Fruit fly (Drosophila melanogaster): ENCODE measurements around the gene Gyf.

The Gyf gene

DNA sequence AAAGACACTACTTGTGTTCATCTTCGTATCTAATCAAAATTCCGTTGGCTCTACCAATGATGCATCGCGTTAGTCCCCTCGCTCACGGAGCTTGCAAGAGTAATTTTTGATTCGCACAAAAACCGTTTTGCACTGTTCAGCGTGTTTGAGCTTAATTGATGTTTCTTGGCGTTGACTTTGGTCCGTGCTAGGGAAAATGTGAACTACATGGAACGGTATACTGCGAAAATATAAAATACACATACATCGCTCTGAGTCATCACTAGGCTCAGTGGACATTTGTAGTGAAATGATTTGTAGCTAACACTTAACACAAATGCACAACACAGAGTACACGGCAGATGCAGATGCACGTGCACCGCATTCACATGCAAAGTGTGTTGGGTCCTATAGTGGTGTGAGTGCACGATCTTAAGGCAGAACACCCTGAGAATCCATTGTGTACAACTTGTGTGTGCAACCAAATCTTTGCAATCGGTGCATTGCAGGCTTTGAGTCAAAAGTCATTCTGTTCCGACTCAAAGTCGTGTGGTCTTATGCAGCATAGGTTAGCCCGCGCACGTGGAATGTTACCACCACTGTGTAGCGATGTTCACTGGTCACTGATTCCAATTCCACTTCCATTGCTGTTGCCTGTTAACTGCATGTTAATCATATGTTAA lies 32.9 kb downstream of the Gyf start, which contains the start of gene Sox102F:
Sox102F (minus strand) TSS at position 604 of the 662 bp plus-strand sequence.
- no peak for TF ChIP-seq dac (GFP tag; optimal IDR thresholded peaks at IDR 0.05)
- TF ChIP-seq CG11902 (GFP tag; optimal IDR thresholded peaks at IDR 0.05): no peak
- TF ChIP-seq pdm3 (GFP tag; optimal IDR thresholded peaks at IDR 0.05): no peak
- no peak for TF ChIP-seq CG6792 (GFP tag; optimal IDR thresholded peaks at IDR 0.05)
- TF ChIP-seq OdsH (GFP tag; optimal IDR thresholded peaks at IDR 0.05): no peak
- peak in 1 of 2 experiments; percentile 8 for TF ChIP-seq ss (GFP tag; optimal IDR thresholded peaks at IDR 0.05)
- no peak for TF ChIP-seq CG10631 (GFP tag; optimal IDR thresholded peaks at IDR 0.05)
- TF ChIP-seq CG16779 (tag; optimal IDR thresholded peaks at IDR 0.05): no peak
- TF ChIP-seq CG15336 (GFP tag; IDR thresholded peaks at IDR 0.05): no peak
- TF ChIP-seq CG34406 (GFP tag; optimal IDR thresholded peaks at IDR 0.05): no peak
- no peak for TF ChIP-seq CG6276 (GFP tag; optimal IDR thresholded peaks at IDR 0.05)
- TF ChIP-seq Eip78C (GFP tag): peak; percentile 55

DNA sequence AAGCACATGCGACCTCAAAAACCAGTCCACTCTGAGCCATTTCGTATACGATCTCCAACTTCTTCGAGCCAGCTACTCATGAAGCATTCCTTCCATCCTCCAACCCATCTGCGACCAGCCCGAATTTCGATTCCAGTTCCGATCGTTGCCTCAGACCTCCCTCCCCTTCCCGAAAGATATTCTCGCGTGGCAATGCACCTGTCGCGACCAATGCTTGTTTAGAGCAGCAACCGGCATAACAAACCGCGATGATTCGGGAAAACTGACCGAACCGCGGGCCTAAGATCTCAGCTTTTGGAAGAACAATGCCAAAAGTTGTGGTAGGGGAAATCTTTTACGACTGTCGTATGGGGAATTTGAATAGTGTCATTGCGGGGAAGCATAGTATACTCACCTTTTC lies 33.8 kb downstream of the Gyf start:
- TF ChIP-seq Smox (GFP tag; optimal IDR thresholded peaks at IDR 0.05) (no peak), OdsH (GFP tag; optimal IDR thresholded peaks at IDR 0.05) (no peak), Eip93F (GFP tag; optimal IDR thresholded peaks at IDR 0.05) (no peak), CG15336 (GFP tag; IDR thresholded peaks at IDR 0.05) (no peak), CG4318 (GFP tag; optimal IDR thresholded peaks at IDR 0.05) (no peak), CG8632 (GFP tag; optimal IDR thresholded peaks at IDR 0.05) (no peak), dac (GFP tag; optimal IDR thresholded peaks at IDR 0.05) (no peak), Gug (GFP tag; IDR thresholded peaks at IDR 0.05) (no peak), CG6163 (GFP tag; IDR thresholded peaks at IDR 0.05) (0 out of 3 replicates have a peak, but pooled peaks have one; percentile 13), Blimp-1 (GFP tag; optimal IDR thresholded peaks at IDR 0.05) (no peak), ss (GFP tag; optimal IDR thresholded peaks at IDR 0.05) (peak in 1 of 2 experiments; percentile 13), CG16779 (tag; optimal IDR thresholded peaks at IDR 0.05) (no peak), CG6854 (GFP tag; optimal IDR thresholded peaks at IDR 0.05) (no peak), dsx (GFP tag; optimal IDR thresholded peaks at IDR 0.05; ENCODE audit: poor library complexity, severe bottlenecking) (peak; percentile 25), CG34406 (GFP tag; optimal IDR thresholded peaks at IDR 0.05) (no peak), CG11902 (GFP tag; optimal IDR thresholded peaks at IDR 0.05) (no peak), Sox102F (GFP tag; optimal IDR thresholded peaks at IDR 0.05) (peak; percentile 30), cyc (GFP tag; optimal IDR thresholded peaks at IDR 0.05) (no peak), achi (GFP tag; optimal IDR thresholded peaks at IDR 0.05) (no peak), CG8319 (GFP tag; optimal IDR thresholded peaks at IDR 0.05) (no peak), Sox14 (GFP tag; optimal IDR thresholded peaks at IDR 0.05) (no peak), esn (GFP tag; optimal IDR thresholded peaks at IDR 0.05) (no peak), Eip78C (GFP tag) (peak; percentile 6), CG3919 (GFP tag; optimal IDR thresholded peaks at IDR 0.05) (no peak), Lpt (GFP tag; optimal IDR thresholded peaks at IDR 0.05) (peak; percentile 23)

DNA sequence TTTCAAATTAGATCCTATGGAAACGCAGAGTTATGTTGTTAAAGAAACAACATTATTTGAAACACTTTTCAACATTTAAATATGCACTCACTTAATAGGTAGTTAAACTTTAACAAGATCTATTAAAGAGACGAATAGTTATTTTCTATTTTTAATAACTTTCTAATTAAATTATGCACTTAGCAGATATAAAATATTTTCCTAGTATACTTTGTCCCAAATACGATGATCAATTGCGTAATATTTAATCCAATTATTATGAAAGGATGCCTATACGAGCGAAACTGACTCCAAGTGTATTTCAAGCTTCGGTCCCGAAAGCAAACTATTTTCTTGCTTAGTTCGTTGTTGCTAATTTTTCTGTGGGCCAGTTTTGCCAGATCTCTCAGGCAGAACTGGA lies 35.0 kb downstream of the Gyf start:
- TF ChIP-seq net (GFP tag; optimal IDR thresholded peaks at IDR 0.05) (no peak), CG6808 (GFP tag; optimal IDR thresholded peaks at IDR 0.05) (peak; percentile 17), CG32006 (GFP tag; optimal IDR thresholded peaks at IDR 0.05) (peak; percentile 65), acj6 (GFP tag; optimal IDR thresholded peaks at IDR 0.05) (peak; percentile 9), CG10631 (GFP tag; optimal IDR thresholded peaks at IDR 0.05) (peak; percentile 16), CG3919 (GFP tag; optimal IDR thresholded peaks at IDR 0.05) (peak; percentile 9), ss (GFP tag; optimal IDR thresholded peaks at IDR 0.05) (peak in 1 of 2 experiments; percentile 23), Ets96B (tag; optimal IDR thresholded peaks at IDR 0.05) (peak; percentile 11), CG16779 (tag; optimal IDR thresholded peaks at IDR 0.05) (no peak), Blimp-1 (GFP tag; optimal IDR thresholded peaks at IDR 0.05) (no peak), Hr4 (GFP tag; optimal IDR thresholded peaks at IDR 0.05) (peak; percentile 55), CG15336 (GFP tag; IDR thresholded peaks at IDR 0.05) (peak; percentile 18; the same call in 1 of the 2 replicates), achi (GFP tag; optimal IDR thresholded peaks at IDR 0.05) (no peak), CG3032 (tag; optimal IDR thresholded peaks at IDR 0.05) (peak; percentile 38), vri (GFP tag; optimal IDR thresholded peaks at IDR 0.05) (no peak), fd59A (GFP tag; optimal IDR thresholded peaks at IDR 0.05) (peak; percentile 9), Eip78C (GFP tag) (peak; percentile 90), CG8632 (GFP tag; optimal IDR thresholded peaks at IDR 0.05) (no peak), Gug (GFP tag; IDR thresholded peaks at IDR 0.05) (no peak), CG4318 (GFP tag; optimal IDR thresholded peaks at IDR 0.05) (peak; percentile 52), CG8119 (GFP tag; IDR thresholded peaks at IDR 0.05) (no peak), CG10669 (GFP tag; optimal IDR thresholded peaks at IDR 0.05) (no peak), salr (GFP tag; optimal IDR thresholded peaks at IDR 0.05) (peak in 1 of 2 experiments; percentile 42), CG6276 (GFP tag; optimal IDR thresholded peaks at IDR 0.05) (peak; percentile 41), CG11762 (GFP tag; optimal IDR thresholded peaks at IDR 0.05; ENCODE audit: insufficient read depth) (no peak)

All from whole organism, prepupa.